Fruit fly (Drosophila melanogaster): Measurements from ENCODE around the gene Ir67a.

- no peak for TF ChIP-seq Myc (optimal IDR thresholded peaks at IDR 0.05)
- TF ChIP-seq h (optimal IDR thresholded peaks at IDR 0.05) = no peak
These were observed 31.2 kb downstream of the Ir67a start, which contains the start of gene CG33703 for dm6 chr3L:9512560-9512959.

Measured in Kc167 (cell line).